Worm (Caenorhabditis elegans) whole organism, early embryonic: ENCODE results near the gene spt-4.

Source experiments
- B0310.2 ChIP-seq: sonication (generic microtip); optimal IDR thresholded peaks from 2 replicates; lab custom pipeline; 2016; ENCODE audit warnings: mild to moderate bottlenecking, missing genetic modification characterization, missing compliant biosample characterization
- F13C5.2 ChIP-seq: sonication (generic microtip); optimal IDR thresholded peaks from 2 replicates; lab custom pipeline; 2017; ENCODE audit warnings: mild to moderate bottlenecking, missing genetic modification characterization, inconsistent platforms, missing compliant biosample characterization
- aly-1 ChIP-seq: sonication (generic microtip); optimal IDR thresholded peaks from 2 replicates; lab custom pipeline; 2016; ENCODE audit warnings: missing genetic modification characterization, missing compliant biosample characterization
- ama-1 ChIP-seq: fragments of 150-350 bp; optimal IDR thresholded peaks from 2 replicates; lab custom pipeline; 2014
- ceh-36 ChIP-seq: sonication (generic microtip); optimal IDR thresholded peaks from 2 replicates; lab custom pipeline; 2016; ENCODE audit warnings: missing genetic modification characterization, inconsistent platforms, missing compliant biosample characterization
- ets-7 ChIP-seq: sonication (generic microtip); optimal IDR thresholded peaks from 2 replicates; lab custom pipeline; 2016; ENCODE audit warnings: missing genotype, missing genetic modification characterization, missing compliant biosample characterization
- flt-1 ChIP-seq: fragments of 200-800 bp; sonication (Bioruptor generic); IDR thresholded peaks from 2 replicates; pipeline ENCODE4 v1.3.6; 2022; ENCODE audit warnings: missing genetic modification characterization, missing compliant biosample characterization
- hmbx-1 ChIP-seq: sonication (generic microtip); optimal IDR thresholded peaks from 2 replicates; lab custom pipeline; 2016; ENCODE audit warnings: mild to moderate bottlenecking, missing genetic modification characterization, missing compliant biosample characterization
- hmg-4 ChIP-seq: fragments of 200-800 bp; sonication (Bioruptor generic); optimal IDR thresholded peaks from 2 replicates; lab custom pipeline; 2018; ENCODE audit warnings: mild to moderate bottlenecking, missing genetic modification characterization, missing compliant biosample characterization
- hnd-1 ChIP-seq: sonication (generic microtip); optimal IDR thresholded peaks from 2 replicates; lab custom pipeline; 2016; ENCODE audit warnings: missing genetic modification characterization, missing compliant biosample characterization
- pes-1 ChIP-seq: fragments of 200-800 bp; sonication (Bioruptor generic); IDR thresholded peaks from 2 replicates; pipeline ENCODE4 v1.3.6; 2022; ENCODE audit warnings: missing genetic modification reagents, missing genetic modification characterization, missing compliant biosample characterization
- scrt-1 ChIP-seq: fragments of 200-800 bp; sonication (Bioruptor generic); IDR thresholded peaks from 2 replicates; pipeline ENCODE4 v1.3.6; 2022; ENCODE audit warnings: missing genetic modification characterization, missing compliant biosample characterization
- sea-1 ChIP-seq: fragments of 200-800 bp; sonication (Bioruptor generic); conservative IDR thresholded peaks from 2 replicates; pipeline ENCODE4 v1.3.6; 2022; ENCODE audit warnings: missing genetic modification characterization, missing compliant biosample characterization
- tbx-11 ChIP-seq: fragments of 200-800 bp; sonication (Bioruptor generic); IDR thresholded peaks from 2 replicates; pipeline ENCODE4 v1.3.6; 2022; ENCODE audit warnings: missing genetic modification characterization, missing compliant biosample characterization

DNA sequence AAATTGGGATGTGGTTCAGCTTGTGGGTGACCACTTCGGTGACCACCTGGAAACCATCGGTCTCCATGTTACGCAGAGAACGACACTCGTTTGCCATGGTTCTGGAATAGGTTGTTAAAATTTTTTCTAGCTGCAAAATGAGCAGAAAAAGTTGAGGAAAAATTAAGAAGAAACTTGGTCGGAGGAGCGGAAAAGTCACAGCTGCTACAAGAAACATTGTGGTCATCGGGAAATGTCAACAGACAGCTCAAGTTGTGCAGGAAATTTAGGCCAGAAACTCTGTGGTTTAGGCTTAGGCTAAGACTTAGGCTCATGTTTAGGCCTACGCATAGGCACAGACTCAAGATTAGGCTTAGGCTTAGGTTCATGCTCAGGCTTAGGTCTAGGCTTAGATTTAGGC, 3.4 kb downstream of the spt-4 start, which contains the start of gene pck-1:
- TF ChIP-seq ama-1 (lab: Kevin White, UChicago) (no peak), hmbx-1 (tag; lab: Kevin White, UChicago) (no peak), scrt-1 (GFP tag; lab: Robert Waterston, UW) (no peak), flt-1 (GFP tag; lab: Robert Waterston, UW) (no peak), aly-1 (tag; lab: Kevin White, UChicago) (no peak), ceh-36 (tag; lab: Kevin White, UChicago) (no peak), F13C5.2 (tag; lab: Kevin White, UChicago) (no peak), tbx-11 (GFP tag; lab: Robert Waterston, UW) (no peak), ets-7 (tag; lab: Kevin White, UChicago) (no peak), pes-1 (GFP tag; lab: Robert Waterston, UW) (no peak), sea-1 (GFP tag; lab: Robert Waterston, UW) (no peak), hmg-4 (GFP tag; lab: Kevin White, UChicago) (no peak), B0310.2 (tag; lab: Kevin White, UChicago) (no peak), hnd-1 (tag; lab: Kevin White, UChicago) (no peak)
